Fruit fly (Drosophila melanogaster): ENCODE data around the gene Rbcn-3B.

DNA sequence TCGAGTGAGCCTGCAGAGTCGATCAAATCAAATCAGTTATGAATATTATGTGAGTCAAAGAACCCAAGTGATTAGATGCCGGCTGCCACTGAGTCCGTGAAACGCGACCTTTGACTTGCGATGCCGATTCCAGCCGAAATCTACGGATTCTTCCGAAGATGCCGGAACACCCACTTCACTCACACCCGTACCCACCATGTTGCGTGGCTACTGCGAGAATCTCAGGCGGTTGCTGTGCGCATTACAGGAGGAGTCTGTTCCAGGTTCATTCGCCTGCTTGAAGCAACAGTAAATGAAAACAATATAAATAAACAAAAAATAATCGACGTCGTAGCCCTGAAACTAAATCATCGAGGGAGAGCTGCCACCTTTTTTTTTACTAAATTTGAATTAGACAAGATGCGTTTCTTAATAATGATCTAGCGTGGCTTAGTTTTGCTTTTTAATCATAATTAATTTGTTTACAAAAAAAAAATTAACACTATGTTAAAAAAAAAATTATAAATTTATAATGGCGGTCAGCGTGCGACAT lies 7.0 kb upstream of the Rbcn-3B start, which contains the start of gene Ldaf1:
- TF ChIP-seq CTCF (optimal IDR thresholded peaks at IDR 0.05) (no peak), CG8478 (optimal IDR thresholded peaks at IDR 0.05) (no peak)
